Worm (Caenorhabditis elegans): ENCODE data around the gene F47C12.13.

- TF ChIP-seq unc-130 (tag; optimal IDR thresholded peaks at IDR 0.05): no peak
- TF ChIP-seq nhr-28 (tag; optimal IDR thresholded peaks at IDR 0.05): no peak
- TF ChIP-seq lin-13 (GFP tag; optimal IDR thresholded peaks at IDR 0.05): no peak
- no peak for TF ChIP-seq ztf-4 (tag; optimal IDR thresholded peaks at IDR 0.05)
- no peak for TF ChIP-seq lir-3 (tag; optimal IDR thresholded peaks at IDR 0.05; ENCODE audit: poor library complexity)
- no peak for TF ChIP-seq pag-3 (tag; optimal IDR thresholded peaks at IDR 0.05; ENCODE audit: borderline replicate concordance, insufficient read depth)
- no peak for TF ChIP-seq ama-1 (optimal IDR thresholded peaks at IDR 0.05)
- no peak for TF ChIP-seq mef-2 (tag; optimal IDR thresholded peaks at IDR 0.05)
- no peak for TF ChIP-seq blmp-1 (tag; optimal IDR thresholded peaks at IDR 0.05)
- no peak for TF ChIP-seq ztf-11 (tag; optimal IDR thresholded peaks at IDR 0.05)
- TF ChIP-seq nhr-11 (tag; optimal IDR thresholded peaks at IDR 0.05): no peak
- no peak for TF ChIP-seq nhr-77 (tag; optimal IDR thresholded peaks at IDR 0.05)
These were observed 21.4 kb upstream of the F47C12.13 start for ce11 chrIV:4015660-4016059.

Measured in whole organism, L1 larva.